Worm (Caenorhabditis elegans): ENCODE measurements around the gene irg-5.

DNA sequence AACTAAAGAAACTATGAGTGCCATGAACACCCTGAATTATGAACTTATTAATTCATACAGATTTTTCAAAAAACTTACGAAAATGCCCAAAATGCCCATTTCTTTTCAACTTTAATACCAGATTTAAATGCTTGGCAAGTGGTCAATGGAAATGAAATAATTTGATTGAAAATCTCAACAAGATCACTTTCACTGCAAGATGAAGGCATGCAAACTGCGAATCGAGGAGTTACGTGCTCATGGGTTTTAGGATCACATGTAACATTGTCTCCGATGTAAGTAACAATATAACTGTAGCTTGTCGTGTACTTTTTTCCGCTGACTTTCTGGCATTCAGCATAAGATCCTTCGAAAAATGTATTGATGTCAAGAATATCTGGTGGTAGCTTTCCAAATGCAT is 42.6 kb upstream of the irg-5 start:
- no peak for TF ChIP-seq him-1 (tag; optimal IDR thresholded peaks at IDR 0.05)
- no peak for TF ChIP-seq dao-5 (tag; optimal IDR thresholded peaks at IDR 0.05)
